Worm (Caenorhabditis elegans) whole organism, mixed stage, embryonic: ENCODE data around the gene Y97E10AR.4.

ENCODE experiments used
- M03D4.4 ChIP-seq: sonication (generic microtip); optimal IDR thresholded peaks from 2 replicates; lab custom pipeline; 2017; ENCODE audit warnings: mild to moderate bottlenecking, missing genetic modification characterization, missing compliant biosample characterization
- bed-3 ChIP-seq: fragments of 200-800 bp; sonication (Bioruptor generic); optimal IDR thresholded peaks from 3 replicates; lab custom pipeline; 2018; ENCODE audit warnings: mild to moderate bottlenecking, missing genetic modification characterization, moderate library complexity, missing compliant biosample characterization
- ceh-43 ChIP-seq: fragments of 200-800 bp; sonication (Bioruptor generic); optimal IDR thresholded peaks from 2 replicates; lab custom pipeline; 2018; ENCODE audit warnings: mild to moderate bottlenecking, missing genetic modification characterization, moderate library complexity, missing compliant biosample characterization
- ceh-83 ChIP-seq: fragments of 200-800 bp; sonication (Bioruptor generic); optimal IDR thresholded peaks from 2 replicates; lab custom pipeline; 2018; ENCODE audit warnings: mild to moderate bottlenecking, missing genetic modification characterization, missing compliant biosample characterization
- ces-1 ChIP-seq: fragments of 150-350 bp; optimal IDR thresholded peaks from 2 replicates; lab custom pipeline; 2014; ENCODE audit warnings: missing biosample characterization, missing genetic modification reagents, missing genetic modification characterization
- cnd-1 ChIP-seq: fragments of 200-800 bp; sonication (Bioruptor generic); optimal IDR thresholded peaks from 2 replicates; lab custom pipeline; 2018; ENCODE audit warnings: mild to moderate bottlenecking, missing genetic modification characterization, missing compliant biosample characterization
- drap-1 ChIP-seq: fragments of 200-800 bp; sonication (Bioruptor generic); optimal IDR thresholded peaks from 3 replicates; lab custom pipeline; 2018; ENCODE audit warnings: mild to moderate bottlenecking, missing genetic modification characterization, missing compliant biosample characterization
- elt-1 ChIP-seq: sonication (generic microtip); optimal IDR thresholded peaks from 2 replicates; lab custom pipeline; 2017; ENCODE audit warnings: missing genetic modification characterization, mild to moderate bottlenecking, missing compliant biosample characterization, antibody characterized with exemption, moderate library complexity, borderline replicate concordance; ENCODE audit not compliant: insufficient read depth
- flh-1 ChIP-seq: fragments of 200-800 bp; sonication (Bioruptor generic); optimal IDR thresholded peaks from 2 replicates; lab custom pipeline; 2018; ENCODE audit warnings: mild to moderate bottlenecking, missing genetic modification characterization, moderate library complexity, missing compliant biosample characterization
- ham-2 ChIP-seq: fragments of 200-800 bp; sonication (Bioruptor generic); optimal IDR thresholded peaks from 2 replicates; lab custom pipeline; 2018; ENCODE audit warnings: mild to moderate bottlenecking, missing genetic modification characterization, missing compliant biosample characterization
- hlh-1 ChIP-seq: fragments of 150-350 bp; optimal IDR thresholded peaks from 2 replicates; lab custom pipeline; 2014; ENCODE audit warnings: missing biosample characterization, missing genetic modification reagents, missing genetic modification characterization
- lin-13 ChIP-seq: fragments of 150-350 bp; optimal IDR thresholded peaks from 2 replicates; lab custom pipeline; 2014; ENCODE audit warnings: missing biosample characterization, missing genetic modification characterization
- lin-32 ChIP-seq: fragments of 200-800 bp; sonication (Bioruptor generic); optimal IDR thresholded peaks from 2 replicates; lab custom pipeline; 2018; ENCODE audit warnings: mild to moderate bottlenecking, missing genetic modification characterization, missing compliant biosample characterization
- mab-5 ChIP-seq: fragments of 150-350 bp; optimal IDR thresholded peaks from 2 replicates; lab custom pipeline; 2014; ENCODE audit warnings: missing biosample characterization, missing genetic modification characterization
- mep-1 ChIP-seq: fragments of 150-350 bp; optimal IDR thresholded peaks from 2 replicates; lab custom pipeline; 2017; ENCODE audit warnings: missing biosample characterization, missing genetic modification reagents, missing genetic modification characterization, inconsistent platforms
- mls-2 ChIP-seq: sonication (generic microtip); optimal IDR thresholded peaks from 2 replicates; lab custom pipeline; 2016; ENCODE audit warnings: mild to moderate bottlenecking, missing genetic modification characterization, moderate library complexity, missing compliant biosample characterization
- nhr-12 ChIP-seq: fragments of 150-350 bp; optimal IDR thresholded peaks from 2 replicates; lab custom pipeline; 2014; ENCODE audit warnings: missing biosample characterization, missing genetic modification characterization
- nhr-2 ChIP-seq: fragments of 150-350 bp; optimal IDR thresholded peaks from 2 replicates; lab custom pipeline; 2014; ENCODE audit warnings: missing biosample characterization, missing genetic modification characterization
- nhr-237 ChIP-seq: fragments of 150-350 bp; optimal IDR thresholded peaks from 2 replicates; lab custom pipeline; 2014; ENCODE audit warnings: missing biosample characterization, missing genetic modification characterization
- nhr-28 ChIP-seq: fragments of 150-350 bp; optimal IDR thresholded peaks from 2 replicates; lab custom pipeline; 2014; ENCODE audit warnings: missing biosample characterization, missing genetic modification characterization
- nhr-76 ChIP-seq: sonication (generic microtip); optimal IDR thresholded peaks from 2 replicates; lab custom pipeline; 2017; ENCODE audit warnings: missing biosample characterization, missing genetic modification characterization
- pha-4 ChIP-seq: fragments of 150-350 bp; optimal IDR thresholded peaks from 2 replicates; lab custom pipeline; 2018; ENCODE audit warnings: missing biosample characterization, missing genetic modification reagents, missing genetic modification characterization
- snpc-4 ChIP-seq: fragments of 150-350 bp; optimal IDR thresholded peaks from 2 replicates; lab custom pipeline; 2014; ENCODE audit warnings: missing biosample characterization, missing genetic modification characterization
- tbx-8 ChIP-seq: fragments of 200-800 bp; sonication (Bioruptor generic); optimal IDR thresholded peaks from 2 replicates; lab custom pipeline; 2018; ENCODE audit warnings: mild to moderate bottlenecking, missing genetic modification characterization, moderate library complexity, missing compliant biosample characterization
- unc-39 ChIP-seq: fragments of 150-350 bp; optimal IDR thresholded peaks from 2 replicates; lab custom pipeline; 2014; ENCODE audit warnings: missing biosample characterization, missing genetic modification characterization
- unc-62 ChIP-seq: fragments of 150-350 bp; optimal IDR thresholded peaks from 2 replicates; lab custom pipeline; 2014; ENCODE audit warnings: missing biosample characterization, missing genetic modification reagents, missing genetic modification characterization
- zip-8 ChIP-seq: fragments of 150-350 bp; optimal IDR thresholded peaks from 2 replicates; lab custom pipeline; 2014; ENCODE audit warnings: missing biosample characterization, missing genetic modification characterization
- ztf-11 ChIP-seq: fragments of 150-350 bp; optimal IDR thresholded peaks from 2 replicates; lab custom pipeline; 2014; ENCODE audit warnings: missing biosample characterization, missing genetic modification characterization

Gene Y97E10AR.4

DNA sequence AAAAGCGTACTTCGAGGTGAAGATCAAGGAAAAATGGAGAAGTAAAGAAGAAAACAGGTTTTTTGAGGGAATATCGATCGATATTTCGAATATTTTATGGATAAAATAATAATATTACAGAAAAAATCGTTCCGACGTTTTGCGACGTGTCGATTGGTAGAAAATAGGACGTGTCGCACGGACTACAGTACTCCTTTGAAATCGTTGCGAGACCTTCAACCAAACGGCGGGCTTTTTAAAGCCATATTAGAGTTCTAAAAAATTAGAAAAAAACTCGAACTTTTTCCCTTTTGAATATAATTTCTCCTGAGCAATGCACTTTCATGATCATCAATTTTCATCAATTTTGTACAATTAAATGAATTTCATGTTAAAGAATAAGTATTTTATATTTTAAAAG, at the start of gene Y97E10AR.4:
Y97E10AR.4 (minus strand) TSS at position 131 of the 400 bp plus-strand sequence.
- TF ChIP-seq nhr-12 (tag; lab: Kevin White, UChicago) (no peak), mls-2 (no peak), flh-1 (GFP tag; lab: Kevin White, UChicago) (no peak), pha-4 (no peak), mep-1 (tag; lab: Kevin White, UChicago) (no peak)

DNA sequence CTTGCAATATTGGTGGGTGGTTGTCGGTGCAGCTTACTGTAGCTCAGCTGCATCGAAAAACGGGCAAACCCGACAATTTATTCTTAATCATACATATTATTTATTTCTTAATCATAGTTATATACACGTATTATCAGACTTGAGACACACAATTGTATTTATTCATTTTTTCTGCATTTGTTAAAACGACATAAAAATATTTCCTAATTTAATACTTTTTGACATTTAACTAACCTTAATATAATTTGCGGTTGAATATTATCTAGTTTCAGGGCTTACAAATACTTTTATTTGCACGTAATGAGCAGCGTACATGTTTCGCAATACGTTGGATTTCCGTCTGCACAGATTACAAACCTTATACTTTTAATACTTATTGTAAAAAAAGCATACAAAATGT, 48.3 kb upstream of the Y97E10AR.4 start, which contains the start of gene str-138:
str-138 (plus strand) TSS at position 301 of the 400 bp plus-strand sequence.
- TF ChIP-seq unc-39 (tag; lab: Kevin White, UChicago) (no peak), M03D4.4 (no peak), hlh-1 (tag; lab: Kevin White, UChicago) (no peak), snpc-4 (tag; lab: Kevin White, UChicago) (no peak), ceh-43 (GFP tag; lab: Kevin White, UChicago) (no peak), cnd-1 (no peak), flh-1 (GFP tag; lab: Kevin White, UChicago) (no peak), nhr-28 (tag; lab: Kevin White, UChicago) (no peak), nhr-237 (tag; lab: Kevin White, UChicago) (no peak), pha-4 (no peak), mls-2 (no peak), nhr-2 (tag; lab: Kevin White, UChicago) (no peak), tbx-8 (GFP tag; lab: Kevin White, UChicago) (no peak), lin-32 (GFP tag; lab: Kevin White, UChicago) (no peak), zip-8 (tag; lab: Kevin White, UChicago) (no peak), ham-2 (no peak), nhr-12 (tag; lab: Kevin White, UChicago) (no peak), ztf-11 (tag; lab: Kevin White, UChicago) (no peak), bed-3 (no peak), elt-1 (tag; lab: Kevin White, UChicago) (no peak)

DNA sequence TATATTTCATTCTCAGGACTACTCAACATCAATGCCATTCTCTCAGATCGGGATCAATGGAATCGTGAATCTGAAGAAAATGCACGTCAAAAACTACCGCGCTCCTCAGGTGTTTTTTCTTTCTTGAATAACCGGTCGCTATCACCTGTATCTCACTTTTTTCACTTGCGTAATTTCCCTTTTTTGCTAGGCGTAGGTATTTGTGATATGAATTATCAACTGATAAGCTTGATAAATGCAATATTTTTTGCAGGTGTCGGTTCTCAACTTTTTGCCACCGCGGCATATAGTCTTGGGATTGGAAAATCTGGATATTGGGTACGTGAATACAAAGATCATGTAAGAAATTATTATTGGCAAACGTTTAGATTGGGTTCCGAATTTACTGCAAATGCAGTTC, 45.1 kb upstream of the Y97E10AR.4 start:
- TF ChIP-seq unc-39 (tag; lab: Kevin White, UChicago) (no peak), bed-3 (no peak), ces-1 (GFP tag; lab: Kevin White, UChicago) (no peak), unc-62 (GFP tag; lab: Kevin White, UChicago) (no peak), drap-1 (GFP tag; lab: Kevin White, UChicago) (no peak), ham-2 (no peak), zip-8 (tag; lab: Kevin White, UChicago) (no peak), cnd-1 (no peak), tbx-8 (GFP tag; lab: Kevin White, UChicago) (no peak), nhr-76 (tag; lab: Kevin White, UChicago) (no peak), hlh-1 (tag; lab: Kevin White, UChicago) (no peak), ceh-43 (GFP tag; lab: Kevin White, UChicago) (no peak)

DNA sequence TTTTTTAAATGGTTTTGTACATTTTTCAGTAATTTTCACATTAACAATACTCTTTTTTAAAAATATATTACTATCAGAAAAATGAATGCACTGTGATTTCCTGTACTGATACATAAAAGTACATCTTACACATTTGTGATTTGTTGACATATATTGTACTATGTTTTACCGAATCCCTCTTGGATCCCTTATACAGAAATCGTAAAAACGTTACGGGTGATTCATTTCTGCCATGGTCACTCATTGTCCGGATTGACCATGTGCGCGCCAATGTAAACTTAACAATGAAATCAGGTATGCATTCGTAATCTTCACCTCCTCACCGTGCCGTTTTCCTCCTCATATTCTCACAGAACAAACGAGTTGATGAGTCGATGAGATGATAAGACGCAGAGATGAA, 44.1 kb upstream of the Y97E10AR.4 start, which contains the start of gene ZC513.2:
ZC513.2 (plus strand) TSS at position 301 of the 400 bp plus-strand sequence.
- TF ChIP-seq lin-13 (tag; lab: Kevin White, UChicago) (no peak), mep-1 (tag; lab: Kevin White, UChicago) (no peak), unc-39 (tag; lab: Kevin White, UChicago) (no peak), unc-62 (GFP tag; lab: Kevin White, UChicago) (no peak), drap-1 (GFP tag; lab: Kevin White, UChicago) (no peak), tbx-8 (GFP tag; lab: Kevin White, UChicago) (no peak), ces-1 (GFP tag; lab: Kevin White, UChicago) (no peak), mab-5 (tag; lab: Kevin White, UChicago) (no peak), zip-8 (tag; lab: Kevin White, UChicago) (no peak), mls-2 (no peak), M03D4.4 (no peak)

DNA sequence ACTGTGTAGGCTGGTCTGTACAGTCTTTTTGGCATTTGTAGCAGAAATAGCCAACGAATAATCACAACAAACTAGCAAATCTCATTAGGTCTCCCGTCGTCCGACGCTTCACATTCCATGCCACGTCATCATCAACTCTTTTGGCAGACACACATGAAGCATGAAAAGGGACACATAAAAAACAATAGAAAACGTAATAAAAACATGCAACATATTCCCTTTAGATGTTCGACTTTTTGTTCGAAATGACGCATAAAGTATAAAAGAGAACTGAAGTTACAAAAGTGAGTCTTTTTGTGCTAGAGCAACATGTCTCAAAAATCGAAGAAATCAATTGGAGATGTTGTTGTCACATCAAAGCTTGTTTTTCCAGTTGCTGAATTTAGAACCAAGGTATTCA, 41.8 kb upstream of the Y97E10AR.4 start, which contains the start of gene sth-1:
sth-1 (plus strand) TSS at position 301 of the 400 bp plus-strand sequence.
- TF ChIP-seq ceh-83 (GFP tag; lab: Kevin White, UChicago): no peak
- TF ChIP-seq hlh-1 (tag; lab: Kevin White, UChicago): no peak
- no peak for TF ChIP-seq ham-2
- TF ChIP-seq ztf-11 (tag; lab: Kevin White, UChicago): no peak
- TF ChIP-seq ceh-43 (GFP tag; lab: Kevin White, UChicago): no peak
- TF ChIP-seq mab-5 (tag; lab: Kevin White, UChicago): no peak
